Comparison of ENCODE assay signal across 2 fruit fly cellular contexts in genomic region chr2L:3872283-3872682, dm6.
TF ChIP-seq lines count a peak whose summit lies in the region.

Gene CG31957 (minus strand): TSS chr2L:3872458.

TF ChIP-seq in whole organism, adult, 20 proteins besides CTCF, POLR2A, EP300 and RAD21 (continued from another document):
- TF ChIP-seq cic (GFP tag; optimal IDR thresholded peaks at IDR 0.05; lab: Kevin White, UChicago) (no peak), CG1620 (GFP tag; optimal IDR thresholded peaks at IDR 0.05; lab: Kevin White, UChicago) (peak; percentile 77)

TF ChIP-seq in whole organism, embryonic, 481 proteins besides CTCF, POLR2A, EP300 and RAD21 (continued from another document and continues in another):
- peak; percentile 28; the same call in 1 of the 2 replicates for TF ChIP-seq CG10959 (GFP tag; IDR thresholded peaks at IDR 0.05; lab: Robert Waterston, UW)
- no peak for TF ChIP-seq sens-2 (GFP tag; IDR thresholded peaks at IDR 0.05; lab: Robert Waterston, UW)
- TF ChIP-seq sens (GFP tag; lab: Kevin White, UChicago), result peak; percentile 88
- peak; percentile 36 for TF ChIP-seq disco-r (GFP tag; optimal IDR thresholded peaks at IDR 0.05; lab: Kevin White, UChicago)
- TF ChIP-seq Sox100B (GFP tag; optimal IDR thresholded peaks at IDR 0.05; lab: Kevin White, UChicago), result no peak
- peak; percentile 79 for TF ChIP-seq pho (GFP tag; optimal IDR thresholded peaks at IDR 0.05; lab: Kevin White, UChicago)
- peak; percentile 57 for TF ChIP-seq Mad (GFP tag; optimal IDR thresholded peaks at IDR 0.05; lab: Kevin White, UChicago)
- TF ChIP-seq CG3281 (GFP tag; optimal IDR thresholded peaks at IDR 0.05; lab: Kevin White, UChicago), result no peak
- peak; percentile 44 for TF ChIP-seq ERR (GFP tag; optimal IDR thresholded peaks at IDR 0.05; lab: Kevin White, UChicago)
- TF ChIP-seq CG4328 (GFP tag; optimal IDR thresholded peaks at IDR 0.05; lab: Kevin White, UChicago), result no peak
- TF ChIP-seq Atf-2 (GFP tag; optimal IDR thresholded peaks at IDR 0.05; lab: Kevin White, UChicago), result no peak
- TF ChIP-seq dysf (GFP tag; IDR thresholded peaks at IDR 0.05; lab: Robert Waterston, UW), result peak; percentile 51; the same call in 1 of the 3 replicates
- TF ChIP-seq shn (GFP tag; optimal IDR thresholded peaks at IDR 0.05; lab: Kevin White, UChicago), result peak; percentile 82
- no peak for TF ChIP-seq CG30431 (GFP tag; optimal IDR thresholded peaks at IDR 0.05; lab: Kevin White, UChicago)
- peak; percentile 75 for TF ChIP-seq lilli (GFP tag; optimal IDR thresholded peaks at IDR 0.05; lab: Kevin White, UChicago)
- TF ChIP-seq Lhr (GFP tag; optimal IDR thresholded peaks at IDR 0.05; lab: Kevin White, UChicago), result peak; percentile 67
- peak in 1 of 2 experiments; percentile 84 for TF ChIP-seq tll (GFP tag; optimal IDR thresholded peaks at IDR 0.05; lab: Kevin White, UChicago)
- no peak for TF ChIP-seq sug (tag; optimal IDR thresholded peaks at IDR 0.05; lab: Kevin White, UChicago)
- TF ChIP-seq CG2199 (GFP tag; IDR thresholded peaks at IDR 0.05; lab: Robert Waterston, UW), result no peak
- no peak for TF ChIP-seq lov (optimal IDR thresholded peaks at IDR 0.05; lab: Kevin White, UChicago)
- TF ChIP-seq lov (GFP tag; IDR thresholded peaks at IDR 0.05; lab: Robert Waterston, UW), result no peak
- no peak for TF ChIP-seq CG7745 (tag; optimal IDR thresholded peaks at IDR 0.05; lab: Kevin White, UChicago)
- no peak for TF ChIP-seq pros (GFP tag; optimal IDR thresholded peaks at IDR 0.05; lab: Kevin White, UChicago)
- no peak for TF ChIP-seq CG3838 (GFP tag; optimal IDR thresholded peaks at IDR 0.05; lab: Kevin White, UChicago)
- TF ChIP-seq amos (GFP tag; IDR thresholded peaks at IDR 0.05; lab: Robert Waterston, UW; ENCODE audit: partially characterized antibody), result peak; percentile 96
- no peak for TF ChIP-seq Hmx (GFP tag; optimal IDR thresholded peaks at IDR 0.05; lab: Kevin White, UChicago)
- TF ChIP-seq lab (GFP tag; optimal IDR thresholded peaks at IDR 0.05; lab: Kevin White, UChicago), result no peak
- TF ChIP-seq wek (GFP tag; optimal IDR thresholded peaks at IDR 0.05; lab: Kevin White, UChicago), result no peak
- TF ChIP-seq MBD-R2 (GFP tag; IDR thresholded peaks at IDR 0.05; lab: Robert Waterston, UW), result no peak; the same call in none of the 2 replicates
- TF ChIP-seq CG12104 (GFP tag; optimal IDR thresholded peaks at IDR 0.05; lab: Kevin White, UChicago), result no peak
- TF ChIP-seq cad (GFP tag; optimal IDR thresholded peaks at IDR 0.05; lab: Kevin White, UChicago), result no peak
- TF ChIP-seq Elba2 (GFP tag; optimal IDR thresholded peaks at IDR 0.05; lab: Kevin White, UChicago), result no peak
- no peak for TF ChIP-seq CG10366 (GFP tag; IDR thresholded peaks at IDR 0.05; lab: Robert Waterston, UW)
- no peak; the same call in none of the 2 replicates for TF ChIP-seq CG17328 (GFP tag; IDR thresholded peaks at IDR 0.05; lab: Robert Waterston, UW)
- no peak for TF ChIP-seq CG7271 (tag; optimal IDR thresholded peaks at IDR 0.05; lab: Kevin White, UChicago)
- peak; percentile 91 for TF ChIP-seq CG9932 (GFP tag; IDR thresholded peaks at IDR 0.05; lab: Robert Waterston, UW)
- no peak for TF ChIP-seq ham (GFP tag; IDR thresholded peaks at IDR 0.05; lab: Robert Waterston, UW)
- no peak for TF ChIP-seq fru (optimal IDR thresholded peaks at IDR 0.05; lab: Kevin White, UChicago)
- TF ChIP-seq Rx (GFP tag; IDR thresholded peaks at IDR 0.05; lab: Robert Waterston, UW), result no peak
- peak; percentile 73 for TF ChIP-seq vfl (GFP tag; optimal IDR thresholded peaks at IDR 0.05; lab: Kevin White, UChicago)
- peak; percentile 80 for TF ChIP-seq CG12659 (GFP tag; optimal IDR thresholded peaks at IDR 0.05; lab: Kevin White, UChicago)
- TF ChIP-seq BtbVII (GFP tag; optimal IDR thresholded peaks at IDR 0.05; lab: Kevin White, UChicago), result no peak
- TF ChIP-seq oc (tag; optimal IDR thresholded peaks at IDR 0.05; lab: Kevin White, UChicago), result no peak
- peak; percentile 48 for TF ChIP-seq YL-1 (GFP tag; optimal IDR thresholded peaks at IDR 0.05; lab: Kevin White, UChicago)
- peak; percentile 33; the same call in 1 of the 2 replicates for TF ChIP-seq klu (GFP tag; IDR thresholded peaks at IDR 0.05; lab: Robert Waterston, UW)
- TF ChIP-seq CG43689 (GFP tag; IDR thresholded peaks at IDR 0.05; lab: Robert Waterston, UW), result no peak
- TF ChIP-seq CG32767 (GFP tag; IDR thresholded peaks at IDR 0.05; lab: Robert Waterston, UW), result no peak
- peak; percentile 89 for TF ChIP-seq slbo (GFP tag; IDR thresholded peaks at IDR 0.05; lab: Robert Waterston, UW)
- TF ChIP-seq Max (GFP tag; optimal IDR thresholded peaks at IDR 0.05; lab: Kevin White, UChicago), result peak; percentile 35
- TF ChIP-seq CG8281 (tag; optimal IDR thresholded peaks at IDR 0.05; lab: Kevin White, UChicago), result no peak
- no peak for TF ChIP-seq CG31388 (GFP tag; optimal IDR thresholded peaks at IDR 0.05; lab: Kevin White, UChicago)
- TF ChIP-seq CG2120 (GFP tag; optimal IDR thresholded peaks at IDR 0.05; lab: Kevin White, UChicago), result peak; percentile 87
- no peak for TF ChIP-seq PHDP (tag; optimal IDR thresholded peaks at IDR 0.05; lab: Kevin White, UChicago)
- no peak for TF ChIP-seq Mrtf (GFP tag; IDR thresholded peaks at IDR 0.05; lab: Robert Waterston, UW)
- TF ChIP-seq scrt (GFP tag; optimal IDR thresholded peaks at IDR 0.05; lab: Kevin White, UChicago), result no peak
- TF ChIP-seq Opbp (GFP tag; IDR thresholded peaks at IDR 0.05; lab: Robert Waterston, UW; ENCODE audit: partially characterized antibody), result peak; percentile 97
- peak; percentile 14 for TF ChIP-seq CG9727 (GFP tag; optimal IDR thresholded peaks at IDR 0.05; lab: Kevin White, UChicago)
- TF ChIP-seq vnd (GFP tag; IDR thresholded peaks at IDR 0.05; lab: Robert Waterston, UW; ENCODE audit: partially characterized antibody), result peak; percentile 82
- TF ChIP-seq nerfin-1 (tag; optimal IDR thresholded peaks at IDR 0.05; lab: Kevin White, UChicago), result no peak
- 0 out of 2 replicates have a peak, but pooled peaks have one; percentile 35 for TF ChIP-seq CG1024 (GFP tag; IDR thresholded peaks at IDR 0.05; lab: Robert Waterston, UW)
- TF ChIP-seq tna (GFP tag; IDR thresholded peaks at IDR 0.05; lab: Robert Waterston, UW; ENCODE audit: partially characterized antibody), result peak; percentile 73
- no peak for TF ChIP-seq eyg (GFP tag; optimal IDR thresholded peaks at IDR 0.05; lab: Kevin White, UChicago)
- peak; percentile 66 for TF ChIP-seq H2.0 (GFP tag; IDR thresholded peaks at IDR 0.05; lab: Robert Waterston, UW)
- TF ChIP-seq Ssrp (tag; optimal IDR thresholded peaks at IDR 0.05; lab: Kevin White, UChicago), result no peak
- no peak for TF ChIP-seq Sox102F (GFP tag; optimal IDR thresholded peaks at IDR 0.05; lab: Kevin White, UChicago)
- peak in 1 of 2 experiments; percentile 36 for TF ChIP-seq Pdp1 (GFP tag; optimal IDR thresholded peaks at IDR 0.05; lab: Kevin White, UChicago)
- no peak for TF ChIP-seq CG1233 (GFP tag; optimal IDR thresholded peaks at IDR 0.05; lab: Kevin White, UChicago)
- peak; percentile 62 for TF ChIP-seq Xbp1 (GFP tag; optimal IDR thresholded peaks at IDR 0.05; lab: Kevin White, UChicago)
- no peak for TF ChIP-seq org-1 (GFP tag; optimal IDR thresholded peaks at IDR 0.05; lab: Kevin White, UChicago)
- no peak for TF ChIP-seq Hey (tag; optimal IDR thresholded peaks at IDR 0.05; lab: Kevin White, UChicago)
- peak; percentile 28 for TF ChIP-seq CG7987 (GFP tag; optimal IDR thresholded peaks at IDR 0.05; lab: Kevin White, UChicago)
- no peak for TF ChIP-seq HLHmδ (GFP tag; optimal IDR thresholded peaks at IDR 0.05; lab: Kevin White, UChicago)
- TF ChIP-seq Vsx1 (GFP tag; optimal IDR thresholded peaks at IDR 0.05; lab: Kevin White, UChicago), result no peak
- no peak for TF ChIP-seq sd (tag; optimal IDR thresholded peaks at IDR 0.05; lab: Kevin White, UChicago)
- TF ChIP-seq mld (GFP tag; IDR thresholded peaks at IDR 0.05; lab: Robert Waterston, UW; ENCODE audit: partially characterized antibody), result peak; percentile 71
- TF ChIP-seq CG8924 (tag; optimal IDR thresholded peaks at IDR 0.05; lab: Kevin White, UChicago), result peak; percentile 36
- TF ChIP-seq Kr (GFP tag; optimal IDR thresholded peaks at IDR 0.05; lab: Kevin White, UChicago), result no peak
- TF ChIP-seq p53 (GFP tag; optimal IDR thresholded peaks at IDR 0.05; lab: Kevin White, UChicago), result peak; percentile 59
- TF ChIP-seq sr (GFP tag; IDR thresholded peaks at IDR 0.05; lab: Robert Waterston, UW), result no peak
- 0 out of 3 replicates have a peak, but pooled peaks have one; percentile 13 for TF ChIP-seq CG2889 (GFP tag; IDR thresholded peaks at IDR 0.05; lab: Robert Waterston, UW)
- TF ChIP-seq CG6765 (GFP tag; optimal IDR thresholded peaks at IDR 0.05; lab: Kevin White, UChicago), result no peak
- peak; percentile 50 for TF ChIP-seq CrebB (tag; optimal IDR thresholded peaks at IDR 0.05; lab: Kevin White, UChicago)
- no peak for TF ChIP-seq CG14667 (GFP tag; IDR thresholded peaks at IDR 0.05; lab: Robert Waterston, UW)
- peak; percentile 38 for TF ChIP-seq Bteb2 (GFP tag; optimal IDR thresholded peaks at IDR 0.05; lab: Kevin White, UChicago)
- TF ChIP-seq her (GFP tag; optimal IDR thresholded peaks at IDR 0.05; lab: Kevin White, UChicago), result peak; percentile 83
- TF ChIP-seq Myb (GFP tag; optimal IDR thresholded peaks at IDR 0.05; lab: Kevin White, UChicago), result peak; percentile 90
- no peak for TF ChIP-seq sim (GFP tag; IDR thresholded peaks at IDR 0.05; lab: Robert Waterston, UW)
- no peak for TF ChIP-seq sc (optimal IDR thresholded peaks at IDR 0.05; lab: Kevin White, UChicago)
- TF ChIP-seq sc (GFP tag; optimal IDR thresholded peaks at IDR 0.05; lab: Kevin White, UChicago), result no peak
- TF ChIP-seq CG34422 (GFP tag; IDR thresholded peaks at IDR 0.05; lab: Robert Waterston, UW), result peak; percentile 66
- peak; percentile 90 for TF ChIP-seq CG42726 (GFP tag; IDR thresholded peaks at IDR 0.05; lab: Robert Waterston, UW; ENCODE audit: partially characterized antibody)
- TF ChIP-seq onecut (GFP tag; IDR thresholded peaks at IDR 0.05; lab: Robert Waterston, UW), result no peak
- peak; percentile 78 for TF ChIP-seq Ets97D (GFP tag; optimal IDR thresholded peaks at IDR 0.05; lab: Kevin White, UChicago)
- TF ChIP-seq Drgx (GFP tag; IDR thresholded peaks at IDR 0.05; lab: Robert Waterston, UW), result no peak
- no peak for TF ChIP-seq salm (tag; optimal IDR thresholded peaks at IDR 0.05; lab: Kevin White, UChicago)
- no peak for TF ChIP-seq D (optimal IDR thresholded peaks at IDR 0.05; lab: Kevin White, UChicago)
- no peak for TF ChIP-seq D (GFP tag; optimal IDR thresholded peaks at IDR 0.05; lab: Kevin White, UChicago)
- no peak for TF ChIP-seq Adf1 (GFP tag; IDR thresholded peaks at IDR 0.05; lab: Robert Waterston, UW)
- no peak; the same call in 2 of the 3 replicates for TF ChIP-seq CG11695 (GFP tag; IDR thresholded peaks at IDR 0.05; lab: Robert Waterston, UW)
- peak; percentile 78 for TF ChIP-seq CG9876 (GFP tag; optimal IDR thresholded peaks at IDR 0.05; lab: Kevin White, UChicago)
- peak; percentile 23 for TF ChIP-seq grau (tag; optimal IDR thresholded peaks at IDR 0.05; lab: Kevin White, UChicago)
- no peak for TF ChIP-seq z (GFP tag; IDR thresholded peaks at IDR 0.05; lab: Robert Waterston, UW)
- no peak for TF ChIP-seq CG6854 (GFP tag; optimal IDR thresholded peaks at IDR 0.05; lab: Kevin White, UChicago)
- TF ChIP-seq psq (GFP tag; optimal IDR thresholded peaks at IDR 0.05; lab: Kevin White, UChicago), result no peak
- TF ChIP-seq chif (GFP tag; optimal IDR thresholded peaks at IDR 0.05; lab: Kevin White, UChicago), result peak; percentile 58 to 65
- TF ChIP-seq CG10565 (GFP tag; optimal IDR thresholded peaks at IDR 0.05; lab: Kevin White, UChicago), result no peak
- no peak for TF ChIP-seq CG18619 (GFP tag; optimal IDR thresholded peaks at IDR 0.05; lab: Kevin White, UChicago)
- no peak for TF ChIP-seq CG15011 (GFP tag; optimal IDR thresholded peaks at IDR 0.05; lab: Kevin White, UChicago)
- TF ChIP-seq CG11398 (GFP tag; optimal IDR thresholded peaks at IDR 0.05; lab: Kevin White, UChicago), result no peak
- no peak for TF ChIP-seq sqz (GFP tag; optimal IDR thresholded peaks at IDR 0.05; lab: Kevin White, UChicago)
- no peak for TF ChIP-seq CG13296 (GFP tag; optimal IDR thresholded peaks at IDR 0.05; lab: Kevin White, UChicago)
- no peak for TF ChIP-seq gt (GFP tag; IDR thresholded peaks at IDR 0.05; lab: Robert Waterston, UW)
- TF ChIP-seq CG3065 (GFP tag; optimal IDR thresholded peaks at IDR 0.05; lab: Kevin White, UChicago), result no peak
- no peak for TF ChIP-seq CG15269 (tag; optimal IDR thresholded peaks at IDR 0.05; lab: Kevin White, UChicago)
- TF ChIP-seq phol (tag; optimal IDR thresholded peaks at IDR 0.05; lab: Kevin White, UChicago), result peak; percentile 43
- TF ChIP-seq Med (GFP tag; lab: Kevin White, UChicago), result peak; percentile 94
- TF ChIP-seq btn (GFP tag; optimal IDR thresholded peaks at IDR 0.05; lab: Kevin White, UChicago), result no peak
- TF ChIP-seq Gug (GFP tag; IDR thresholded peaks at IDR 0.05; lab: Robert Waterston, UW), result peak; percentile 45; the same call in 2 of the 4 replicates
- TF ChIP-seq Nf-YC (tag; optimal IDR thresholded peaks at IDR 0.05; lab: Kevin White, UChicago), result no peak
- peak; percentile 48 for TF ChIP-seq tin (GFP tag; optimal IDR thresholded peaks at IDR 0.05; lab: Kevin White, UChicago)
- peak; percentile 72 for TF ChIP-seq HmgZ (tag; optimal IDR thresholded peaks at IDR 0.05; lab: Kevin White, UChicago)
- peak; percentile 68 for TF ChIP-seq CG2129 (GFP tag; IDR thresholded peaks at IDR 0.05; lab: Robert Waterston, UW; ENCODE audit: partially characterized antibody)
- peak; percentile 94 for TF ChIP-seq Dll (GFP tag; IDR thresholded peaks at IDR 0.05; lab: Robert Waterston, UW; ENCODE audit: partially characterized antibody)
- TF ChIP-seq ase (GFP tag; IDR thresholded peaks at IDR 0.05; lab: Robert Waterston, UW), result no peak
- no peak for TF ChIP-seq CG16779 (GFP tag; IDR thresholded peaks at IDR 0.05; lab: Robert Waterston, UW)
- TF ChIP-seq CG6689 (GFP tag; IDR thresholded peaks at IDR 0.05; lab: Robert Waterston, UW), result no peak
- TF ChIP-seq dan (GFP tag; IDR thresholded peaks at IDR 0.05; lab: Robert Waterston, UW), result no peak
- TF ChIP-seq Six4 (GFP tag; optimal IDR thresholded peaks at IDR 0.05; lab: Kevin White, UChicago), result no peak
- TF ChIP-seq HHEX (GFP tag; optimal IDR thresholded peaks at IDR 0.05; lab: Kevin White, UChicago), result no peak
- TF ChIP-seq CG17385 (GFP tag; optimal IDR thresholded peaks at IDR 0.05; lab: Kevin White, UChicago), result no peak
- TF ChIP-seq Bdp1 (GFP tag; optimal IDR thresholded peaks at IDR 0.05; lab: Kevin White, UChicago), result peak; percentile 34
- peak; percentile 3 for TF ChIP-seq caup (GFP tag; optimal IDR thresholded peaks at IDR 0.05; lab: Kevin White, UChicago; ENCODE audit: severe bottlenecking)
- 0 out of 2 replicates have a peak, but pooled peaks have one; percentile 13 for TF ChIP-seq CG17612 (GFP tag; IDR thresholded peaks at IDR 0.05; lab: Robert Waterston, UW)
